Worm (Caenorhabditis elegans) whole organism, L4 larva: ENCODE data around the gene msp-76.

Experiments used
- R02D3.7 ChIP-seq: fragments of 150-350 bp; sonication (generic microtip); optimal IDR thresholded peaks from 3 replicates; lab custom pipeline; 2014; ENCODE audit warnings: missing biosample characterization, missing genetic modification characterization
- T26A8.4 ChIP-seq: fragments of 200-800 bp; sonication (Bioruptor generic); IDR thresholded peaks from 2 replicates; pipeline ENCODE4 v1.3.6; 2022; ENCODE audit warnings: missing genetic modification characterization, missing compliant biosample characterization
- aha-1 ChIP-seq: fragments of 150-350 bp; peaks from one replicate; lab custom pipeline; 2014; ENCODE audit warnings: missing biosample characterization, missing genetic modification characterization
- dve-1 ChIP-seq: sonication (generic microtip); optimal IDR thresholded peaks from 2 replicates; lab custom pipeline; 2017; ENCODE audit warnings: antibody characterized with exemption, mild to moderate bottlenecking, missing genetic modification characterization, missing compliant biosample characterization; ENCODE audit not compliant: insufficient read depth
- egl-27 ChIP-seq: sonication (generic microtip); optimal IDR thresholded peaks from 3 replicates; lab custom pipeline; 2017; ENCODE audit warnings: missing biosample characterization, missing genetic modification reagents, missing genetic modification characterization
- nhr-42 ChIP-seq: fragments of 200-800 bp; sonication (Bioruptor generic); IDR thresholded peaks from 2 replicates; pipeline ENCODE4 v1.3.6; 2022; ENCODE audit warnings: missing genetic modification characterization, missing compliant biosample characterization
- nhr-76 ChIP-seq: fragments of 150-350 bp; optimal IDR thresholded peaks from 2 replicates; lab custom pipeline; 2014; ENCODE audit warnings: missing biosample characterization, missing genetic modification characterization
- skn-1 ChIP-seq: fragments of 150-350 bp; optimal IDR thresholded peaks from 2 replicates; lab custom pipeline; 2014; ENCODE audit warnings: missing biosample characterization, missing genetic modification characterization
- zip-2 ChIP-seq: fragments of 150-350 bp; optimal IDR thresholded peaks from 2 replicates; lab custom pipeline; 2014; ENCODE audit warnings: missing biosample characterization, missing genetic modification characterization
- ztf-11 ChIP-seq: fragments of 150-350 bp; optimal IDR thresholded peaks from 2 replicates; lab custom pipeline; 2014; ENCODE audit warnings: missing biosample characterization, missing genetic modification characterization

ce11 chrIV:9723185-9723584, 34.4 kb downstream of the msp-76 start:
- TF ChIP-seq nhr-76 (tag; lab: Kevin White, UChicago) (no peak), zip-2 (no peak), ztf-11 (tag; lab: Kevin White, UChicago) (no peak), skn-1 (tag; lab: Kevin White, UChicago) (no peak), egl-27 (tag; lab: Kevin White, UChicago) (no peak), nhr-42 (GFP tag; lab: Robert Waterston, UW) (no peak), dve-1 (tag; lab: Kevin White, UChicago) (no peak), T26A8.4 (no peak), aha-1 (tag; lab: Kevin White, UChicago) (no peak), R02D3.7 (tag; lab: Kevin White, UChicago) (no peak)
